Fruit fly (Drosophila melanogaster) whole organism, embryonic: ENCODE data around the gene CG46460.

Experiments
- Abd-B ChIP-seq: fragments of 200-800 bp; sonication (Bioruptor generic); optimal IDR thresholded peaks from 2 replicates; lab custom pipeline; 2018; ENCODE audit warnings: missing biosample characterization, mild to moderate bottlenecking, missing genetic modification characterization, moderate library complexity
- CG11247 ChIP-seq: fragments of 200-800 bp; sonication (Bioruptor generic); IDR thresholded peaks from 2 replicates; pipeline ENCODE4 v1.3.6; 2022; ENCODE audit warnings: missing biosample characterization, missing genetic modification characterization
- CG11560 ChIP-seq: fragments of 200-800 bp; sonication (Bioruptor generic); IDR thresholded peaks from 3 replicates; pipeline ENCODE4 v1.3.6; 2022; ENCODE audit warnings: missing biosample characterization, missing genetic modification characterization
- CG1233 ChIP-seq: fragments of 200-800 bp; sonication (Bioruptor generic); optimal IDR thresholded peaks from 4 replicates; lab custom pipeline; 2018; ENCODE audit warnings: missing biosample characterization, mild to moderate bottlenecking, missing genetic modification characterization
- CG15269 ChIP-seq: fragments of 200-800 bp; sonication (Bioruptor generic); optimal IDR thresholded peaks from 2 replicates; lab custom pipeline; 2018; ENCODE audit warnings: missing biosample characterization, mild to moderate bottlenecking, missing genetic modification characterization, moderate library complexity
- CG32772 ChIP-seq: fragments of 200-800 bp; sonication (Bioruptor generic); IDR thresholded peaks from 2 replicates; pipeline ENCODE4 v1.3.6; 2022; ENCODE audit warnings: missing biosample characterization, missing genetic modification characterization
- CG3847 ChIP-seq: fragments of 200-800 bp; sonication (Bioruptor generic); IDR thresholded peaks from 2 replicates; pipeline ENCODE4 v1.3.6; 2022; ENCODE audit warnings: missing biosample characterization, missing genetic modification characterization
- CG42726 ChIP-seq: fragments of 200-800 bp; sonication (Bioruptor generic); IDR thresholded peaks from 2 replicates; pipeline ENCODE4 v1.3.6; 2022; ENCODE audit warnings: missing biosample characterization, missing genetic modification characterization; ENCODE audit not compliant: partially characterized antibody
- CG4854 ChIP-seq: fragments of 200-800 bp; sonication (Bioruptor generic); optimal IDR thresholded peaks from 2 replicates; lab custom pipeline; 2016; ENCODE audit warnings: missing biosample characterization, missing genetic modification characterization, inconsistent platforms
- CG6272 ChIP-seq: fragments of 200-800 bp; sonication (Bioruptor generic); IDR thresholded peaks from 2 replicates; pipeline ENCODE4 v1.3.6; 2022; ENCODE audit warnings: missing biosample characterization, missing genetic modification characterization
- CG7963 ChIP-seq: fragments of 200-800 bp; sonication (Bioruptor generic); IDR thresholded peaks from 3 replicates; pipeline ENCODE4 v1.3.6; 2022; ENCODE audit warnings: missing biosample characterization, missing genetic modification characterization; ENCODE audit not compliant: partially characterized antibody
- CG8388 ChIP-seq: fragments of 200-800 bp; sonication (Bioruptor generic); optimal IDR thresholded peaks from 2 replicates; lab custom pipeline; 2019; ENCODE audit warnings: missing biosample characterization, mild to moderate bottlenecking, missing genetic modification characterization, moderate library complexity
- CG9876 ChIP-seq: fragments of 200-800 bp; sonication (Bioruptor generic); optimal IDR thresholded peaks from 2 replicates; lab custom pipeline; 2016; ENCODE audit warnings: missing biosample characterization, missing genetic modification characterization
- CkIIα-i1 ChIP-seq: fragments of 200-800 bp; sonication (Bioruptor generic); IDR thresholded peaks from 2 replicates; pipeline ENCODE4 v1.3.6; 2022; ENCODE audit warnings: missing biosample characterization, missing genetic modification characterization
- D ChIP-seq, 2 experiments: fragments of 200-800 bp in 1 of 2; fragments of >200 bp in 1 of 2; sonication (Bioruptor generic) in 1 of 2; optimal IDR thresholded peaks; 2 replicates in 1 of 2; 3 replicates in 1 of 2; lab custom pipeline; 2017; ENCODE audit warnings: mild to moderate bottlenecking in 1 of 2, missing biosample characterization in 1 of 2, missing genetic modification characterization in 1 of 2, missing genetic modification reagents in 1 of 2
- Dek ChIP-seq: fragments of 200-800 bp; sonication (Bioruptor generic); optimal IDR thresholded peaks from 3 replicates; lab custom pipeline; 2019; ENCODE audit warnings: missing biosample characterization, mild to moderate bottlenecking, missing genetic modification characterization, moderate library complexity
- Doc3 ChIP-seq: fragments of 200-800 bp; sonication (Bioruptor generic); IDR thresholded peaks from 3 replicates; pipeline ENCODE4 v1.3.6; 2022; ENCODE audit warnings: missing biosample characterization, missing genetic modification characterization; ENCODE audit not compliant: partially characterized antibody
- E2f1 ChIP-seq: fragments of 200-800 bp; sonication (Bioruptor generic); IDR thresholded peaks from 2 replicates; pipeline ENCODE4 v1.3.6; 2022; ENCODE audit warnings: missing biosample characterization, missing genetic modification characterization
- H15 ChIP-seq: fragments of 200-800 bp; sonication (Bioruptor generic); IDR thresholded peaks from 3 replicates; pipeline ENCODE4 v1.3.6; 2022; ENCODE audit warnings: missing biosample characterization, missing genetic modification characterization
- H2.0 ChIP-seq: fragments of 200-800 bp; sonication (Bioruptor generic); IDR thresholded peaks from 2 replicates; pipeline ENCODE4 v1.3.6; 2022; ENCODE audit warnings: missing biosample characterization, missing genetic modification characterization
- HLH54F ChIP-seq: fragments of 200-800 bp; sonication (Bioruptor generic); optimal IDR thresholded peaks from 3 replicates; lab custom pipeline; 2016; ENCODE audit warnings: missing biosample characterization, missing genetic modification characterization
- Hand ChIP-seq: fragments of 200-800 bp; sonication (Bioruptor generic); optimal IDR thresholded peaks from 2 replicates; lab custom pipeline; 2017; ENCODE audit warnings: mild to moderate bottlenecking, missing biosample characterization, missing genetic modification reagents, missing genetic modification characterization
- Hr78 ChIP-seq, 2 experiments: fragments of 200-800 bp in 1 of 2; fragments of >200 bp in 1 of 2; sonication (Bioruptor generic) in 1 of 2; optimal IDR thresholded peaks; 2 replicates each; lab custom pipeline; 2017 to 2019; ENCODE audit warnings: missing biosample characterization in 2 of 2, missing genetic modification characterization in 2 of 2, mild to moderate bottlenecking in 1 of 2, moderate library complexity in 1 of 2
- MESR4 ChIP-seq: fragments of 200-800 bp; sonication (Bioruptor generic); optimal IDR thresholded peaks from 2 replicates; lab custom pipeline; 2018; ENCODE audit warnings: missing biosample characterization, mild to moderate bottlenecking, missing genetic modification characterization, moderate library complexity
- Neu2 ChIP-seq: fragments of 200-800 bp; sonication (Bioruptor generic); optimal IDR thresholded peaks from 3 replicates; lab custom pipeline; 2016; ENCODE audit warnings: missing biosample characterization, missing genetic modification characterization, borderline replicate concordance
- Sry-β ChIP-seq: fragments of 200-800 bp; sonication (Bioruptor generic); optimal IDR thresholded peaks from 2 replicates; lab custom pipeline; 2018; ENCODE audit warnings: missing biosample characterization, mild to moderate bottlenecking, missing genetic modification characterization, moderate library complexity
- cwo ChIP-seq: fragments of 200-800 bp; sonication (Bioruptor generic); optimal IDR thresholded peaks from 3 replicates; lab custom pipeline; 2017; ENCODE audit warnings: missing biosample characterization, missing genetic modification characterization, mild to moderate bottlenecking, moderate library complexity, missing genetic modification reagents
- dm ChIP-seq: fragments of 200-800 bp; sonication (Bioruptor generic); optimal IDR thresholded peaks from 3 replicates; lab custom pipeline; 2016; ENCODE audit warnings: missing biosample characterization, missing genetic modification characterization
- dmrt11E ChIP-seq: fragments of 200-800 bp; sonication (Bioruptor generic); optimal IDR thresholded peaks from 3 replicates; lab custom pipeline; 2018; ENCODE audit warnings: missing biosample characterization, mild to moderate bottlenecking, missing genetic modification characterization, moderate library complexity
- ems ChIP-seq: fragments of 200-800 bp; sonication (Bioruptor generic); optimal IDR thresholded peaks from 3 replicates; lab custom pipeline; 2016; ENCODE audit warnings: missing biosample characterization, missing genetic modification characterization
- exex ChIP-seq: fragments of 200-800 bp; sonication (Bioruptor generic); optimal IDR thresholded peaks from 4 replicates; lab custom pipeline; 2018; ENCODE audit warnings: missing biosample characterization, mild to moderate bottlenecking, missing genetic modification characterization, moderate library complexity
- eyg ChIP-seq: fragments of 200-800 bp; sonication (Bioruptor generic); optimal IDR thresholded peaks from 3 replicates; lab custom pipeline; 2016; ENCODE audit warnings: missing biosample characterization, missing genetic modification characterization
- gro ChIP-seq: fragments of 200-800 bp; sonication (Bioruptor generic); optimal IDR thresholded peaks from 2 replicates; lab custom pipeline; 2016; ENCODE audit warnings: missing biosample characterization, missing genetic modification characterization
- gt ChIP-seq: fragments of 200-800 bp; sonication (Bioruptor generic); IDR thresholded peaks from 2 replicates; pipeline ENCODE4 v1.3.6; 2022; ENCODE audit warnings: missing biosample characterization, missing genetic modification characterization
- her ChIP-seq: fragments of 200-800 bp; sonication (Bioruptor generic); optimal IDR thresholded peaks from 2 replicates; lab custom pipeline; 2016; ENCODE audit warnings: missing biosample characterization, missing genetic modification characterization
- jumu ChIP-seq: fragments of 200-800 bp; sonication (Bioruptor generic); optimal IDR thresholded peaks from 3 replicates; lab custom pipeline; 2016; ENCODE audit warnings: missing biosample characterization, missing genetic modification characterization
- kni ChIP-seq: fragments of 200-800 bp; sonication (Bioruptor generic); optimal IDR thresholded peaks from 3 replicates; lab custom pipeline; 2017; ENCODE audit warnings: mild to moderate bottlenecking, missing biosample characterization, missing genetic modification reagents, missing genetic modification characterization
- mld ChIP-seq: fragments of 200-800 bp; sonication (Bioruptor generic); IDR thresholded peaks from 3 replicates; pipeline ENCODE4 v1.3.6; 2022; ENCODE audit warnings: missing biosample characterization, missing genetic modification characterization; ENCODE audit not compliant: partially characterized antibody
- odd ChIP-seq: fragments of 200-800 bp; sonication (Bioruptor generic); optimal IDR thresholded peaks from 2 replicates; lab custom pipeline; 2017; ENCODE audit warnings: missing biosample characterization, mild to moderate bottlenecking, missing genetic modification characterization
- onecut ChIP-seq: fragments of 200-800 bp; sonication (Bioruptor generic); IDR thresholded peaks from 2 replicates; pipeline ENCODE4 v1.3.6; 2022; ENCODE audit warnings: missing biosample characterization, missing genetic modification characterization
- ro ChIP-seq: fragments of 200-800 bp; sonication (Bioruptor generic); IDR thresholded peaks from 2 replicates; pipeline ENCODE4 v1.3.6; 2022; ENCODE audit warnings: missing biosample characterization, missing genetic modification characterization
- row ChIP-seq: fragments of 200-800 bp; sonication (Bioruptor generic); IDR thresholded peaks from 3 replicates; pipeline ENCODE4 v1.3.6; 2022; ENCODE audit warnings: missing biosample characterization, missing genetic modification characterization
- stc ChIP-seq: fragments of 200-800 bp; sonication (Bioruptor generic); IDR thresholded peaks from 2 replicates; pipeline ENCODE4 v1.3.6; 2022; ENCODE audit warnings: missing biosample characterization, missing genetic modification characterization
- tgo ChIP-seq: fragments of 200-800 bp; sonication (Bioruptor generic); IDR thresholded peaks from 3 replicates; pipeline ENCODE4 v1.3.6; 2022; ENCODE audit warnings: missing biosample characterization, missing genetic modification characterization
- tio ChIP-seq: fragments of 200-800 bp; sonication (Bioruptor generic); optimal IDR thresholded peaks from 2 replicates; lab custom pipeline; 2017; ENCODE audit warnings: missing biosample characterization, missing genetic modification characterization, inconsistent platforms
- trem ChIP-seq: fragments of 200-800 bp; optimal IDR thresholded peaks from 3 replicates; lab custom pipeline; 2019; ENCODE audit warnings: missing biosample characterization, mild to moderate bottlenecking, missing genetic modification characterization, moderate library complexity
- unc-4 ChIP-seq: fragments of 200-800 bp; sonication (Bioruptor generic); IDR thresholded peaks from 2 replicates; pipeline ENCODE4 v1.3.6; 2022; ENCODE audit warnings: missing biosample characterization, missing genetic modification characterization; ENCODE audit not compliant: partially characterized antibody
- wek ChIP-seq: fragments of 200-800 bp; sonication (Bioruptor generic); optimal IDR thresholded peaks from 3 replicates; lab custom pipeline; 2018; ENCODE audit warnings: missing biosample characterization, mild to moderate bottlenecking, missing genetic modification characterization, moderate library complexity
- wor ChIP-seq: fragments of 200-800 bp; sonication (Bioruptor generic); IDR thresholded peaks from 2 replicates; pipeline ENCODE4 v1.3.6; 2022; ENCODE audit warnings: missing biosample characterization, missing genetic modification characterization

CG46460 gene

dm6 chr3L:4254301-4254834 lies 27.3 kb upstream of the CG46460 start, which contains the start of the genes ago and CG1265 (continued):
- TF ChIP-seq stc (GFP tag; lab: Robert Waterston, UW): peak; percentile 20; the same call in 1 of the 2 replicates
- peak; percentile 12; the same call in 1 of the 2 replicates for TF ChIP-seq CG3847 (GFP tag; lab: Robert Waterston, UW)
- TF ChIP-seq jumu (GFP tag; lab: Kevin White, UChicago): no peak
- no peak for TF ChIP-seq unc-4 (GFP tag; lab: Robert Waterston, UW)
- TF ChIP-seq Sry-β (GFP tag; lab: Kevin White, UChicago): no peak
- peak; percentile 87 for TF ChIP-seq row (GFP tag; lab: Robert Waterston, UW)
- peak; percentile 52 for TF ChIP-seq CG15269
- no peak for TF ChIP-seq ro (GFP tag; lab: Robert Waterston, UW)
- no peak for TF ChIP-seq D (optimal IDR thresholded peaks at IDR 0.05; lab: Kevin White, UChicago)
- TF ChIP-seq D (GFP tag; optimal IDR thresholded peaks at IDR 0.05; lab: Kevin White, UChicago): no peak
- no peak for TF ChIP-seq MESR4
- no peak for TF ChIP-seq tio (GFP tag; lab: Kevin White, UChicago)
- no peak for TF ChIP-seq CkIIα-i1 (GFP tag; lab: Robert Waterston, UW)
- TF ChIP-seq Neu2 (GFP tag; lab: Kevin White, UChicago): no peak
- TF ChIP-seq CG42726 (GFP tag; lab: Robert Waterston, UW): no peak
- TF ChIP-seq Abd-B (GFP tag; lab: Kevin White, UChicago): peak; percentile 53
- TF ChIP-seq CG11560 (tag; lab: Robert Waterston, UW): no peak; the same call in 2 of the 3 replicates
- TF ChIP-seq onecut: no peak
- TF ChIP-seq wek: no peak
- no peak for TF ChIP-seq dm (GFP tag; lab: Kevin White, UChicago)
- no peak for TF ChIP-seq cwo (GFP tag; lab: Kevin White, UChicago)
- peak; percentile 31; the same call in 1 of the 3 replicates for TF ChIP-seq H15
- TF ChIP-seq wor (GFP tag; lab: Robert Waterston, UW): no peak
- TF ChIP-seq eyg: no peak
- TF ChIP-seq odd (GFP tag; lab: Kevin White, UChicago): peak; percentile 45
- TF ChIP-seq H2.0: peak; percentile 27
- no peak for TF ChIP-seq her (GFP tag; lab: Kevin White, UChicago)
- TF ChIP-seq Hand (GFP tag; lab: Kevin White, UChicago): no peak
- TF ChIP-seq E2f1 (GFP tag; lab: Robert Waterston, UW): peak; percentile 31; the same call in 1 of the 2 replicates
- peak; percentile 23 for TF ChIP-seq dmrt11E (tag; lab: Kevin White, UChicago)
- no peak for TF ChIP-seq kni (GFP tag; lab: Kevin White, UChicago)
- TF ChIP-seq CG1233: no peak
- no peak for TF ChIP-seq CG4854 (GFP tag; lab: Kevin White, UChicago)
- TF ChIP-seq CG6272 (GFP tag; lab: Robert Waterston, UW): no peak; the same call in 1 of the 2 replicates
- TF ChIP-seq exex (tag; lab: Kevin White, UChicago): no peak
- TF ChIP-seq CG7963 (GFP tag; lab: Robert Waterston, UW): no peak
- TF ChIP-seq CG32772 (GFP tag; lab: Robert Waterston, UW): no peak
- TF ChIP-seq CG8388 (GFP tag; lab: Kevin White, UChicago): peak; percentile 24
- TF ChIP-seq HLH54F (GFP tag; lab: Kevin White, UChicago): peak; percentile 26
- TF ChIP-seq mld (GFP tag; lab: Robert Waterston, UW): no peak
- TF ChIP-seq Dek (tag; lab: Kevin White, UChicago): peak; percentile 15
- TF ChIP-seq gro: no peak
- TF ChIP-seq tgo: peak; percentile 15; the same call in 1 of the 3 replicates
- TF ChIP-seq Doc3: 0 out of 3 replicates have a peak, but pooled peaks have one; percentile 9
- no peak for TF ChIP-seq gt (GFP tag; lab: Robert Waterston, UW)
- TF ChIP-seq CG9876: no peak
- TF ChIP-seq trem: peak; percentile 36
- no peak for TF ChIP-seq Hr78 (GFP tag; optimal IDR thresholded peaks at IDR 0.05; lab: Kevin White, UChicago)
- no peak for TF ChIP-seq ems
- TF ChIP-seq CG11247 (GFP tag; lab: Robert Waterston, UW): no peak
